Worm (Caenorhabditis elegans) whole organism, midembryonic: ENCODE results near the gene nep-12.
"Not testable (repeated sequence)": the region's sequence is repeated elsewhere in the genome, so short reads cannot be mapped to it uniquely, and the experiment has no call there.

Experiments used
- T22C8.4 ChIP-seq: fragments of 200-800 bp; sonication (Bioruptor generic); IDR thresholded peaks from 2 replicates; pipeline ENCODE4 v1.3.6; 2022; ENCODE audit warnings: missing genetic modification characterization, missing compliant biosample characterization
- cog-1 ChIP-seq: sonication (generic microtip); optimal IDR thresholded peaks from 2 replicates; lab custom pipeline; 2016; ENCODE audit warnings: missing genetic modification characterization, missing compliant biosample characterization
- flt-1 ChIP-seq: fragments of 200-800 bp; sonication (Bioruptor generic); IDR thresholded peaks from 2 replicates; pipeline ENCODE4 v1.3.6; 2022; ENCODE audit warnings: missing genetic modification characterization, missing compliant biosample characterization
- klf-2 ChIP-seq: fragments of 200-800 bp; sonication (Bioruptor generic); conservative IDR thresholded peaks from 2 replicates; pipeline ENCODE4 v1.3.6; 2022; ENCODE audit warnings: missing genetic modification reagents, missing genetic modification characterization, missing compliant biosample characterization
- med-1 ChIP-seq: sonication (generic microtip); optimal IDR thresholded peaks from 2 replicates; lab custom pipeline; 2017; ENCODE audit warnings: missing genetic modification characterization, mild to moderate bottlenecking, missing compliant biosample characterization, antibody characterized with exemption, missing genetic modification reagents; ENCODE audit not compliant: insufficient read depth
- ref-1 ChIP-seq: fragments of 200-800 bp; sonication (Bioruptor generic); conservative IDR thresholded peaks from 2 replicates; pipeline ENCODE4 v1.3.6; 2022; ENCODE audit warnings: missing genetic modification reagents, missing genetic modification characterization, missing compliant biosample characterization
- tab-1 ChIP-seq: fragments of 200-800 bp; sonication (Bioruptor generic); IDR thresholded peaks from 2 replicates; pipeline ENCODE4 v1.3.6; 2022; ENCODE audit warnings: missing genetic modification characterization, missing compliant biosample characterization
- ztf-23 ChIP-seq: fragments of 200-800 bp; sonication (Bioruptor generic); IDR thresholded peaks from 2 replicates; pipeline ENCODE4 v1.3.6; 2022; ENCODE audit warnings: missing genetic modification reagents, missing genetic modification characterization, missing compliant biosample characterization
- ztf-29 ChIP-seq: fragments of 200-800 bp; sonication (Bioruptor generic); IDR thresholded peaks from 2 replicates; pipeline ENCODE4 v1.3.6; 2022; ENCODE audit warnings: missing genetic modification reagents, missing genetic modification characterization, missing compliant biosample characterization

nep-12 gene

ce11 chrII:4784436-4784835, at the start of gene nep-12:
TSS of gene nep-12 (minus strand) at chrII:4784536.
- TF ChIP-seq cog-1 (tag; lab: Kevin White, UChicago) (no peak), tab-1 (no peak), ztf-29 (GFP tag; lab: Robert Waterston, UW) (no peak), ref-1 (GFP tag; lab: Robert Waterston, UW) (no peak), med-1 (GFP tag; lab: Kevin White, UChicago) (no peak), T22C8.4 (GFP tag; lab: Robert Waterston, UW) (no peak), klf-2 (GFP tag; lab: Robert Waterston, UW) (no peak), flt-1 (GFP tag; lab: Robert Waterston, UW) (no peak), ztf-23 (GFP tag; lab: Robert Waterston, UW) (no peak)

DNA sequence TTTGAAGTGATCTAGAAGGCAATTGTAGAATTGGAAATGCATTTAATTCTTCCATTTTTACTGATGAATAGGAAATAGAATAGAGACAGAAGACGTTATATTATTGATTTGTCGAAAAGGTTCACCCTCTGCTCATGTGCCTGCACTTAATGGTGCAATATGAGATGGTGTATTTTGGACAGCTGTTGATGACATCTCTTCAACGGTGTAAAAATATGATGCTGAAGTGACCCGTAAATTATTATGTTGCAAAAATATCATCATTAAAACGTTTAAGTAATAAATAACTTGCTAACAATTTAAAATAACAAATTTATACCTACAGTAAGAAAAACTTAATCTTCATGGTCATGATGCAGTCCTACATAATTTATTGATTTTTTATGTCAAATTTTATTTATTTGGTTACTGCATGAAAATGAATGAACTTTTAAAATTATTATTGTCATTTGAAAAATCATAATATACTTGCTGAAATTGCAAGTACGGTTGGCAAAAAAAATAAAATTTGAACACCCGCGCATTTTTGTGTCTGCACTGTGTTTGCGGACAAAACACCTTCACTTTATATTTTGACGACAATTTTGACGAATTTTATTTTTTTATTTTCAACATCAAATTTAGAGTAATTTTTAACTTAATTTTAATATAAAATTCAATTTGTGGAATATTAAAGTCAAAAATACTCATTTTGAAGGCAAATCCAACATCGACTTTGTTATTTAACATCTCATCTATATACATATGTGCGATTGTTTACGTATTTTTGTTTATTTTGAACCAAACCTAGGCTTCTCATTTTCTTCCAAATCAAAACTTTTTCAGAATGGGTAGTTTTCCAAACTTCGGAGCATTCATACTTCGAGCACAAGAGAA, 43.6 kb upstream of the nep-12 start, which contains the start of the genes fbxb-88 and tbck-1:
TSS of gene fbxb-88 (minus strand) at position 151 of the 876 bp plus-strand sequence.
TSS of gene tbck-1 (plus strand) at position 826 of the 876 bp plus-strand sequence.
- TF ChIP-seq ref-1 (GFP tag; lab: Robert Waterston, UW) (no peak), klf-2 (GFP tag; lab: Robert Waterston, UW) (no peak), tab-1 (no peak), flt-1 (GFP tag; lab: Robert Waterston, UW) (no peak)

DNA sequence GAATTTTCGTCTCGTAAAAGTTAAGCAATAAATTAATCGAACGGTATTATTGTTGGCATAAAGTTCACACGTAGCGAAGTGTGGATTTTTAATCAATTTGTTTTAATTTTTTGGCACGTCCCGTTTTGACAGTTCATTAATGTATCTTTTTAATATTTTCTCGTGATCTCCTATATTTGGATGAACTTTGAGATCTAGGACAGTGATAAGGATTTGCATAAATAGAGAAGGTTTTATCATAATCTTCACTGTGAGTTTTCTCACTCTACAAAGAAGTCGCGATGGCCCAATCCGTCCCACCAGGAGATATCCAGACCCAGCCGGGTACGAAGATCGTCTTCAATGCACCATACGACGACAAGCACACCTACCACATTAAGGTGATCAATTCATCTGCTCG, 40.8 kb upstream of the nep-12 start, which contains the start of the genes C33F10.8 and msp-40:
TSS of gene C33F10.8 (minus strand) at position 101 of the 400 bp plus-strand sequence.
TSS of gene msp-40 (plus strand) at position 282 of the 400 bp plus-strand sequence.
- TF ChIP-seq T22C8.4 (GFP tag; lab: Robert Waterston, UW); med-1 (GFP tag; lab: Kevin White, UChicago); ztf-23 (GFP tag; lab: Robert Waterston, UW): not testable (repeated sequence)

ce11 chrII:4822610-4823009, 38.3 kb upstream of the nep-12 start:
- TF ChIP-seq cog-1 (tag; lab: Kevin White, UChicago) (no peak), ztf-29 (GFP tag; lab: Robert Waterston, UW) (no peak), flt-1 (GFP tag; lab: Robert Waterston, UW) (no peak), klf-2 (GFP tag; lab: Robert Waterston, UW) (no peak), tab-1 (no peak), med-1 (GFP tag; lab: Kevin White, UChicago) (no peak), ref-1 (GFP tag; lab: Robert Waterston, UW) (no peak), ztf-23 (GFP tag; lab: Robert Waterston, UW) (no peak), T22C8.4 (GFP tag; lab: Robert Waterston, UW) (no peak)

DNA sequence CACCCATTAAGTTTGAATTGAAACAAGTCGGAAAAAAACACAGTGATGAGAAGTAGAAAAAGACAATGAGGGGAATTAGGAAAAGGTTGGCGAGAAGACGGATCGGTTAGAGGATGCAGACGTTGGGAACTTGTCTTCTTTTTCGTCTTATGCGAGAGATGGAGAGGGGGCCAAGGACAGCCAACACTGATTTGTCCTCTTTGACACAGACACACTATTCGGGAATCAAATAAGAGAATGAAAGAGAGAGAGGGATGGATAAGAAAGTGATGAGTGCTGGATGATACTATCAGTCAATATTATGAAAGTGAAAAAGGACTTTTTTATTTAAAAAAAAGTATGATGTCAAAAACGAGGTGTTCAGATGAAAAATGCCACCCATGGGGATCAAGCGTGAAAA, 37.4 kb upstream of the nep-12 start, which contains the start of gene lact-5:
TSS of gene lact-5 (minus strand) at position 1 of the 400 bp plus-strand sequence.
- TF ChIP-seq T22C8.4 (GFP tag; lab: Robert Waterston, UW) = no peak
- TF ChIP-seq flt-1 (GFP tag; lab: Robert Waterston, UW) = no peak
- TF ChIP-seq klf-2 (GFP tag; lab: Robert Waterston, UW) = no peak

ce11 chrII:4818780-4819179, 34.4 kb upstream of the nep-12 start:
- TF ChIP-seq cog-1 (tag; lab: Kevin White, UChicago) = no peak
- TF ChIP-seq ref-1 (GFP tag; lab: Robert Waterston, UW) = no peak
- TF ChIP-seq med-1 (GFP tag; lab: Kevin White, UChicago) = no peak
- no peak for TF ChIP-seq klf-2 (GFP tag; lab: Robert Waterston, UW)
- no peak for TF ChIP-seq T22C8.4 (GFP tag; lab: Robert Waterston, UW)
- no peak for TF ChIP-seq ztf-29 (GFP tag; lab: Robert Waterston, UW)
- TF ChIP-seq flt-1 (GFP tag; lab: Robert Waterston, UW) = no peak
- no peak for TF ChIP-seq ztf-23 (GFP tag; lab: Robert Waterston, UW)

DNA sequence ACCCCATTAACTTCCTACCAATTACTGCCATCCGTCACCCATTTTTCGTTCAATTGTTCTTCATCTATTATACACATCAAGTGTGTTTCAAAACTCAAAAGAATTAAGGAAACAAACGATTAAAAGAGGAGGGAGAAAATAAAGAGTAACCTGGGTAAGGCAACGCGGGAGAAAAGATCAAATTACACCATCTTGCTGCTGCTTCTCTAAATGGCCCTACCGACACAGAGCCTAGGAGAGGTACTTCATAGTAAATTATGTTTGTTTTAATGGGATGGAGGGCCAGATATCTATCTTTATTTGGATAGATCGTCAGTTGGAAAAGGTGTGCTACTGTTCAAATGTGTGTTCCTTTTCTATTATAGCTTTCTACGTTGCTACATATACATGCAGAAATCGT, 31.0 kb upstream of the nep-12 start:
- no peak for TF ChIP-seq med-1 (GFP tag; lab: Kevin White, UChicago)
- no peak for TF ChIP-seq ref-1 (GFP tag; lab: Robert Waterston, UW)

DNA sequence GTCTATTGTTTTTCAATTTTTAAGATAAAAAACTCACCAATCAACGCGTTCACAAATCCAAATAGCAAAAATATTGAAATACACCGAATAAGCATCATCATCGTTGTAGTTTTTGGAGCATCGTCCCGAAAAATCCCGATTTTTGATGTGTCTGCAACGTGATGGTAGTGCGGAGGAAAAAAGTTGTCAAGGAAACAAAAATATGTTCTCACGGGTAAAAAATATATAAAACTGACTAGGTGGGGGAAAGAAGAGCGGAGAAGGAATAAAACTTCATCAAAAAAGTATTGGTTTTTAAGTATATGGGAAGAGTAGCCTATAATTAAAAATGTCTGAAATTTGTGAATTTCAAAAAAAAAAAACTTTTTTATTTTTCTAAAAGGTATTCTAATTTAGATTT, 27.6 kb upstream of the nep-12 start, which contains the start of gene rig-6:
TSS of gene rig-6 (minus strand) at position 101 of the 400 bp plus-strand sequence.
- TF ChIP-seq cog-1 (tag; lab: Kevin White, UChicago) (no peak), T22C8.4 (GFP tag; lab: Robert Waterston, UW) (no peak), med-1 (GFP tag; lab: Kevin White, UChicago) (no peak), flt-1 (GFP tag; lab: Robert Waterston, UW) (no peak), klf-2 (GFP tag; lab: Robert Waterston, UW) (no peak), ref-1 (GFP tag; lab: Robert Waterston, UW) (no peak), ztf-23 (GFP tag; lab: Robert Waterston, UW) (no peak), tab-1 (no peak), ztf-29 (GFP tag; lab: Robert Waterston, UW) (no peak)

ce11 chrII:4806726-4807125, 22.4 kb upstream of the nep-12 start:
- no peak for TF ChIP-seq T22C8.4 (GFP tag; lab: Robert Waterston, UW)
- no peak for TF ChIP-seq ref-1 (GFP tag; lab: Robert Waterston, UW)
- no peak for TF ChIP-seq ztf-29 (GFP tag; lab: Robert Waterston, UW)
- no peak for TF ChIP-seq klf-2 (GFP tag; lab: Robert Waterston, UW)
- TF ChIP-seq tab-1 = no peak
- TF ChIP-seq flt-1 (GFP tag; lab: Robert Waterston, UW) = no peak
- TF ChIP-seq med-1 (GFP tag; lab: Kevin White, UChicago) = no peak
- no peak for TF ChIP-seq cog-1 (tag; lab: Kevin White, UChicago)
- no peak for TF ChIP-seq ztf-23 (GFP tag; lab: Robert Waterston, UW)
